Fruit fly (Drosophila melanogaster) whole organism, embryonic: ENCODE measurements around the gene crq.

ENCODE experiments used
- Abd-B ChIP-seq: fragments of 200-800 bp; sonication (Bioruptor generic); optimal IDR thresholded peaks from 2 replicates; lab custom pipeline; 2018; ENCODE audit warnings: missing biosample characterization, mild to moderate bottlenecking, missing genetic modification characterization, moderate library complexity
- B-H2 ChIP-seq: fragments of 200-800 bp; sonication (Bioruptor generic); optimal IDR thresholded peaks from 2 replicates; lab custom pipeline; 2018; ENCODE audit warnings: missing biosample characterization, mild to moderate bottlenecking, missing genetic modification characterization
- Bdp1 ChIP-seq: fragments of 200-800 bp; sonication (Bioruptor generic); optimal IDR thresholded peaks from 3 replicates; lab custom pipeline; 2016; ENCODE audit warnings: missing biosample characterization, missing genetic modification characterization
- Blimp-1 ChIP-seq: fragments of 200-800 bp; sonication (Bioruptor generic); optimal IDR thresholded peaks from 3 replicates; lab custom pipeline; 2018; ENCODE audit warnings: missing biosample characterization, missing genetic modification characterization, mild to moderate bottlenecking, moderate library complexity, missing genetic modification reagents
- CG10147 ChIP-seq: fragments of 200-800 bp; sonication (Bioruptor generic); optimal IDR thresholded peaks from 2 replicates; lab custom pipeline; 2019; ENCODE audit warnings: missing biosample characterization, mild to moderate bottlenecking, missing genetic modification characterization, moderate library complexity
- CG10543 ChIP-seq: fragments of 200-800 bp; sonication (Bioruptor generic); optimal IDR thresholded peaks from 3 replicates; lab custom pipeline; 2017; ENCODE audit warnings: missing biosample characterization, mild to moderate bottlenecking, missing genetic modification characterization, moderate library complexity
- CG11560 ChIP-seq: fragments of 200-800 bp; sonication (Bioruptor generic); IDR thresholded peaks from 3 replicates; pipeline ENCODE4 v1.3.6; 2022; ENCODE audit warnings: missing biosample characterization, missing genetic modification characterization
- CG12391 ChIP-seq: fragments of 200-800 bp; sonication (Bioruptor generic); optimal IDR thresholded peaks from 3 replicates; lab custom pipeline; 2018; ENCODE audit warnings: missing biosample characterization, mild to moderate bottlenecking, missing genetic modification characterization, moderate library complexity
- CG13624 ChIP-seq: fragments of 200-800 bp; sonication (Bioruptor generic); optimal IDR thresholded peaks from 2 replicates; lab custom pipeline; 2016; ENCODE audit warnings: missing biosample characterization, missing genetic modification characterization
- CG1603 ChIP-seq: fragments of 200-800 bp; sonication (Bioruptor generic); optimal IDR thresholded peaks from 2 replicates; lab custom pipeline; 2019; ENCODE audit warnings: missing biosample characterization, mild to moderate bottlenecking, missing genetic modification characterization, moderate library complexity
- CG17829 ChIP-seq: fragments of 200-800 bp; optimal IDR thresholded peaks from 2 replicates; lab custom pipeline; 2019; ENCODE audit warnings: missing biosample characterization, mild to moderate bottlenecking, missing genetic modification characterization, moderate library complexity
- CG18619 ChIP-seq: fragments of 200-800 bp; sonication (Bioruptor generic); optimal IDR thresholded peaks from 3 replicates; lab custom pipeline; 2017; ENCODE audit warnings: missing biosample characterization, mild to moderate bottlenecking, missing genetic modification characterization
- CG18764 ChIP-seq: fragments of 200-800 bp; sonication (Bioruptor generic); optimal IDR thresholded peaks from 3 replicates; lab custom pipeline; 2016; ENCODE audit warnings: missing biosample characterization, missing genetic modification characterization
- CG2116 ChIP-seq: fragments of 200-800 bp; sonication (Bioruptor generic); optimal IDR thresholded peaks from 3 replicates; lab custom pipeline; 2018; ENCODE audit warnings: missing biosample characterization, mild to moderate bottlenecking, missing genetic modification characterization
- CG2129 ChIP-seq: fragments of 200-800 bp; sonication (Bioruptor generic); IDR thresholded peaks from 2 replicates; pipeline ENCODE4 v1.3.6; 2022; ENCODE audit warnings: missing biosample characterization, missing genetic modification characterization; ENCODE audit not compliant: partially characterized antibody
- CG2199 ChIP-seq: fragments of 200-800 bp; sonication (Bioruptor generic); IDR thresholded peaks from 3 replicates; pipeline ENCODE4 v1.3.6; 2022; ENCODE audit warnings: missing biosample characterization, missing genetic modification characterization
- CG3838 ChIP-seq: fragments of 200-800 bp; sonication (Bioruptor generic); optimal IDR thresholded peaks from 3 replicates; lab custom pipeline; 2016; ENCODE audit warnings: missing biosample characterization, missing genetic modification characterization
- CG3995 ChIP-seq: fragments of 200-800 bp; sonication (Bioruptor generic); optimal IDR thresholded peaks from 3 replicates; lab custom pipeline; 2016; ENCODE audit warnings: missing biosample characterization, missing genetic modification characterization
- CG4328 ChIP-seq: fragments of 200-800 bp; sonication (Bioruptor generic); optimal IDR thresholded peaks from 3 replicates; lab custom pipeline; 2017; ENCODE audit warnings: missing biosample characterization, missing genetic modification reagents, missing genetic modification characterization
- CG4820 ChIP-seq: fragments of 200-800 bp; sonication (Bioruptor generic); optimal IDR thresholded peaks from 3 replicates; lab custom pipeline; 2016; ENCODE audit warnings: missing biosample characterization, missing genetic modification characterization
- CG6654 ChIP-seq: fragments of 200-800 bp; sonication (Bioruptor generic); optimal IDR thresholded peaks from 2 replicates; lab custom pipeline; 2017; ENCODE audit warnings: missing biosample characterization, mild to moderate bottlenecking, missing genetic modification characterization
- CG7556 ChIP-seq: fragments of 200-800 bp; sonication (Bioruptor generic); optimal IDR thresholded peaks from 2 replicates; lab custom pipeline; 2017; ENCODE audit warnings: missing biosample characterization, mild to moderate bottlenecking, missing genetic modification characterization
- CG8924 ChIP-seq: fragments of 200-800 bp; optimal IDR thresholded peaks from 3 replicates; lab custom pipeline; 2019; ENCODE audit warnings: missing biosample characterization, mild to moderate bottlenecking, missing genetic modification characterization, moderate library complexity
- CG9876 ChIP-seq: fragments of 200-800 bp; sonication (Bioruptor generic); optimal IDR thresholded peaks from 2 replicates; lab custom pipeline; 2016; ENCODE audit warnings: missing biosample characterization, missing genetic modification characterization
- Deaf1 ChIP-seq: fragments of 200-800 bp; optimal IDR thresholded peaks from 3 replicates; lab custom pipeline; 2019; ENCODE audit warnings: missing biosample characterization, mild to moderate bottlenecking, missing genetic modification characterization, moderate library complexity
- Dip3 ChIP-seq: fragments of 200-800 bp; sonication (Bioruptor generic); optimal IDR thresholded peaks from 3 replicates; lab custom pipeline; 2016; ENCODE audit warnings: missing biosample characterization, missing genetic modification characterization
- Fer2 ChIP-seq: fragments of 200-800 bp; sonication (Bioruptor generic); optimal IDR thresholded peaks from 2 replicates; lab custom pipeline; 2018; ENCODE audit warnings: missing biosample characterization, mild to moderate bottlenecking, missing genetic modification characterization, moderate library complexity
- H2.0 ChIP-seq: fragments of 200-800 bp; sonication (Bioruptor generic); IDR thresholded peaks from 2 replicates; pipeline ENCODE4 v1.3.6; 2022; ENCODE audit warnings: missing biosample characterization, missing genetic modification characterization
- Jarid2 ChIP-seq: fragments of 200-800 bp; sonication (Bioruptor generic); optimal IDR thresholded peaks from 3 replicates; lab custom pipeline; 2017; ENCODE audit warnings: mild to moderate bottlenecking, missing biosample characterization, missing genetic modification reagents, missing genetic modification characterization
- Med ChIP-seq: fragments of 200-800 bp; sonication (Bioruptor generic); peaks from one replicate; lab custom pipeline; 2016; ENCODE audit warnings: missing biosample characterization, missing genetic modification characterization, mild to moderate bottlenecking, inconsistent platforms, moderate library complexity
- PHDP ChIP-seq: fragments of 200-800 bp; sonication (Bioruptor generic); optimal IDR thresholded peaks from 3 replicates; lab custom pipeline; 2018; ENCODE audit warnings: missing biosample characterization, mild to moderate bottlenecking, missing genetic modification characterization, moderate library complexity
- Side ChIP-seq: fragments of 200-800 bp; sonication (Bioruptor generic); optimal IDR thresholded peaks from 2 replicates; lab custom pipeline; 2016; ENCODE audit warnings: missing biosample characterization, missing genetic modification characterization
- Trl ChIP-seq, 3 experiments: fragments of >200 bp in 2 of 3; fragments of 200-800 bp in 1 of 3; sonication (Bioruptor generic) in 1 of 3; optimal IDR thresholded peaks; 2 replicates in 1 of 3; 3 replicates in 2 of 3; lab custom pipeline; 2016 to 2017; ENCODE audit warnings: missing biosample characterization in 1 of 3, missing genetic modification characterization in 1 of 3
- Vsx1 ChIP-seq: fragments of 200-800 bp; sonication (Bioruptor generic); optimal IDR thresholded peaks from 2 replicates; lab custom pipeline; 2017; ENCODE audit warnings: missing biosample characterization, mild to moderate bottlenecking, missing genetic modification characterization, missing genetic modification reagents
- bsh ChIP-seq, 2 experiments: fragments of 200-800 bp; sonication (Bioruptor generic); optimal IDR thresholded peaks; 2 replicates each; lab custom pipeline; 2017 to 2018; ENCODE audit warnings: mild to moderate bottlenecking in 2 of 2, missing biosample characterization in 2 of 2, missing genetic modification characterization in 2 of 2, moderate library complexity in 1 of 2
- dati ChIP-seq: fragments of 200-800 bp; sonication (Bioruptor generic); IDR thresholded peaks from 2 replicates; pipeline ENCODE4 v1.3.6; 2022; ENCODE audit warnings: missing biosample characterization, missing genetic modification characterization
- dmrt99B ChIP-seq: fragments of 200-800 bp; sonication (Bioruptor generic); optimal IDR thresholded peaks from 2 replicates; lab custom pipeline; 2018; ENCODE audit warnings: missing biosample characterization, mild to moderate bottlenecking, missing genetic modification characterization, moderate library complexity
- eyg ChIP-seq: fragments of 200-800 bp; sonication (Bioruptor generic); optimal IDR thresholded peaks from 3 replicates; lab custom pipeline; 2016; ENCODE audit warnings: missing biosample characterization, missing genetic modification characterization
- ham ChIP-seq: fragments of 200-800 bp; sonication (Bioruptor generic); IDR thresholded peaks from 2 replicates; pipeline ENCODE4 v1.3.6; 2022; ENCODE audit warnings: missing biosample characterization, missing genetic modification characterization
- kah ChIP-seq: fragments of 200-800 bp; sonication (Bioruptor generic); optimal IDR thresholded peaks from 2 replicates; lab custom pipeline; 2018; ENCODE audit warnings: missing biosample characterization, mild to moderate bottlenecking, missing genetic modification characterization
- lbe ChIP-seq: fragments of 200-800 bp; sonication (Bioruptor generic); optimal IDR thresholded peaks from 2 replicates; lab custom pipeline; 2016; ENCODE audit warnings: missing biosample characterization, mild to moderate bottlenecking, missing genetic modification characterization
- nerfin-2 ChIP-seq: fragments of 200-800 bp; sonication (Bioruptor generic); IDR thresholded peaks from 2 replicates; pipeline ENCODE4 v1.3.6; 2022; ENCODE audit warnings: missing biosample characterization, missing genetic modification characterization; ENCODE audit not compliant: partially characterized antibody
- oc ChIP-seq: fragments of 200-800 bp; sonication (Bioruptor generic); optimal IDR thresholded peaks from 2 replicates; lab custom pipeline; 2018; ENCODE audit warnings: missing biosample characterization, mild to moderate bottlenecking, missing genetic modification characterization, moderate library complexity
- odd ChIP-seq: fragments of 200-800 bp; sonication (Bioruptor generic); optimal IDR thresholded peaks from 2 replicates; lab custom pipeline; 2017; ENCODE audit warnings: missing biosample characterization, mild to moderate bottlenecking, missing genetic modification characterization
- schlank ChIP-seq: fragments of 200-800 bp; sonication (Bioruptor generic); optimal IDR thresholded peaks from 2 replicates; lab custom pipeline; 2018; ENCODE audit warnings: missing biosample characterization, mild to moderate bottlenecking, missing genetic modification characterization
- tap ChIP-seq: fragments of 200-800 bp; optimal IDR thresholded peaks from 3 replicates; lab custom pipeline; 2019; ENCODE audit warnings: missing biosample characterization, mild to moderate bottlenecking, missing genetic modification characterization, moderate library complexity
- trh ChIP-seq: fragments of 200-800 bp; sonication (Bioruptor generic); optimal IDR thresholded peaks from 2 replicates; lab custom pipeline; 2016; ENCODE audit warnings: missing biosample characterization, missing genetic modification characterization
- wdn ChIP-seq: fragments of 200-800 bp; sonication (Bioruptor generic); IDR thresholded peaks from 2 replicates; pipeline ENCODE4 v1.3.6; 2022; ENCODE audit warnings: missing biosample characterization, missing genetic modification characterization

The crq gene

dm6 chr2L:481757-482450 is 29.1 kb upstream of the crq start (continued):
- TF ChIP-seq H2.0 (GFP tag; lab: Robert Waterston, UW) (no peak), CG9876 (GFP tag; lab: Kevin White, UChicago) (no peak), B-H2 (GFP tag; lab: Kevin White, UChicago) (peak; percentile 44), CG2199 (GFP tag; lab: Robert Waterston, UW) (no peak), CG10543 (GFP tag; lab: Kevin White, UChicago) (no peak), CG6654 (GFP tag; lab: Kevin White, UChicago) (peak; percentile 28), CG8924 (peak; percentile 80), CG18764 (peak; percentile 63), CG18619 (peak; percentile 88), Dip3 (peak; percentile 71), Vsx1 (GFP tag; lab: Kevin White, UChicago) (peak; percentile 65), dati (GFP tag; lab: Robert Waterston, UW) (no peak), CG7556 (GFP tag; lab: Kevin White, UChicago) (peak; percentile 90), odd (GFP tag; lab: Kevin White, UChicago) (peak; percentile 57), Jarid2 (peak; percentile 41), Bdp1 (peak; percentile 48), Trl (optimal IDR thresholded peaks at IDR 0.05; lab: Kevin White, UChicago) (no peak), Trl (GFP tag; optimal IDR thresholded peaks at IDR 0.05; lab: Kevin White, UChicago) (peak; percentile 56), CG2129 (GFP tag; lab: Robert Waterston, UW) (no peak), oc (tag; lab: Kevin White, UChicago) (peak; percentile 15), CG1603 (peak; percentile 70), schlank (peak; percentile 77), Blimp-1 (GFP tag; lab: Kevin White, UChicago) (peak; percentile 62), ham (GFP tag; lab: Robert Waterston, UW) (no peak), wdn (GFP tag; lab: Robert Waterston, UW) (no peak), Abd-B (GFP tag; lab: Kevin White, UChicago) (peak; percentile 63), PHDP (peak; percentile 89), eyg (peak; percentile 65), Side (GFP tag; lab: Kevin White, UChicago) (peak; percentile 11), CG3995 (GFP tag; lab: Kevin White, UChicago) (peak; percentile 42), CG17829 (tag; lab: Kevin White, UChicago) (peak; percentile 71), trh (peak; percentile 35), CG4328 (GFP tag; lab: Kevin White, UChicago) (peak; percentile 26), CG3838 (peak; percentile 68), CG12391 (peak; percentile 82), CG2116 (GFP tag; lab: Kevin White, UChicago) (peak; percentile 27), kah (GFP tag; lab: Kevin White, UChicago) (peak; percentile 55), dmrt99B (peak; percentile 88), Med (peak; percentile 96), tap (tag; lab: Kevin White, UChicago) (peak; percentile 72), Deaf1 (tag; lab: Kevin White, UChicago) (peak; percentile 54), lbe (GFP tag; lab: Kevin White, UChicago) (peak; percentile 13), nerfin-2 (GFP tag; lab: Robert Waterston, UW) (no peak), bsh (GFP tag; optimal IDR thresholded peaks at IDR 0.05; lab: Kevin White, UChicago) (peak in 1 of 2 experiments; percentile 64), CG13624 (GFP tag; lab: Kevin White, UChicago) (peak; percentile 72), CG11560 (tag; lab: Robert Waterston, UW) (no peak), CG4820 (GFP tag; lab: Kevin White, UChicago) (peak; percentile 51), CG10147 (GFP tag; lab: Kevin White, UChicago) (peak; percentile 91), Fer2 (tag; lab: Kevin White, UChicago) (peak; percentile 9)
